Worm (Caenorhabditis elegans) whole organism, early embryonic: Measurements from ENCODE around the gene C07C7.3.

Source experiments
- B0310.2 ChIP-seq: sonication (generic microtip); optimal IDR thresholded peaks from 2 replicates; lab custom pipeline; 2016; ENCODE audit warnings: mild to moderate bottlenecking, missing genetic modification characterization, missing compliant biosample characterization
- F13C5.2 ChIP-seq: sonication (generic microtip); optimal IDR thresholded peaks from 2 replicates; lab custom pipeline; 2017; ENCODE audit warnings: mild to moderate bottlenecking, missing genetic modification characterization, inconsistent platforms, missing compliant biosample characterization
- aly-1 ChIP-seq: sonication (generic microtip); optimal IDR thresholded peaks from 2 replicates; lab custom pipeline; 2016; ENCODE audit warnings: missing genetic modification characterization, missing compliant biosample characterization
- ama-1 ChIP-seq: fragments of 150-350 bp; optimal IDR thresholded peaks from 2 replicates; lab custom pipeline; 2014
- ceh-13 ChIP-seq: fragments of 200-800 bp; sonication (Bioruptor generic); optimal IDR thresholded peaks from 2 replicates; lab custom pipeline; 2018; ENCODE audit warnings: mild to moderate bottlenecking, missing genetic modification characterization, missing compliant biosample characterization
- ceh-36 ChIP-seq: sonication (generic microtip); optimal IDR thresholded peaks from 2 replicates; lab custom pipeline; 2016; ENCODE audit warnings: missing genetic modification characterization, inconsistent platforms, missing compliant biosample characterization
- ets-7 ChIP-seq: sonication (generic microtip); optimal IDR thresholded peaks from 2 replicates; lab custom pipeline; 2016; ENCODE audit warnings: missing genotype, missing genetic modification characterization, missing compliant biosample characterization
- flt-1 ChIP-seq: fragments of 200-800 bp; sonication (Bioruptor generic); IDR thresholded peaks from 2 replicates; pipeline ENCODE4 v1.3.6; 2022; ENCODE audit warnings: missing genetic modification characterization, missing compliant biosample characterization
- hmbx-1 ChIP-seq: sonication (generic microtip); optimal IDR thresholded peaks from 2 replicates; lab custom pipeline; 2016; ENCODE audit warnings: mild to moderate bottlenecking, missing genetic modification characterization, missing compliant biosample characterization
- hmg-4 ChIP-seq: fragments of 200-800 bp; sonication (Bioruptor generic); optimal IDR thresholded peaks from 2 replicates; lab custom pipeline; 2018; ENCODE audit warnings: mild to moderate bottlenecking, missing genetic modification characterization, missing compliant biosample characterization
- hnd-1 ChIP-seq: sonication (generic microtip); optimal IDR thresholded peaks from 2 replicates; lab custom pipeline; 2016; ENCODE audit warnings: missing genetic modification characterization, missing compliant biosample characterization
- pes-1 ChIP-seq: fragments of 200-800 bp; sonication (Bioruptor generic); IDR thresholded peaks from 2 replicates; pipeline ENCODE4 v1.3.6; 2022; ENCODE audit warnings: missing genetic modification reagents, missing genetic modification characterization, missing compliant biosample characterization
- scrt-1 ChIP-seq: fragments of 200-800 bp; sonication (Bioruptor generic); IDR thresholded peaks from 2 replicates; pipeline ENCODE4 v1.3.6; 2022; ENCODE audit warnings: missing genetic modification characterization, missing compliant biosample characterization
- sea-1 ChIP-seq: fragments of 200-800 bp; sonication (Bioruptor generic); conservative IDR thresholded peaks from 2 replicates; pipeline ENCODE4 v1.3.6; 2022; ENCODE audit warnings: missing genetic modification characterization, missing compliant biosample characterization
- tbx-11 ChIP-seq: fragments of 200-800 bp; sonication (Bioruptor generic); IDR thresholded peaks from 2 replicates; pipeline ENCODE4 v1.3.6; 2022; ENCODE audit warnings: missing genetic modification characterization, missing compliant biosample characterization
- tbx-37 ChIP-seq: fragments of 200-800 bp; sonication (Bioruptor generic); conservative IDR thresholded peaks from 2 replicates; pipeline ENCODE4 v1.3.6; 2022; ENCODE audit warnings: missing genetic modification reagents, missing genetic modification characterization, missing compliant biosample characterization
- tra-4 ChIP-seq: sonication (generic microtip); optimal IDR thresholded peaks from 2 replicates; lab custom pipeline; 2017; ENCODE audit warnings: missing genetic modification characterization, missing compliant biosample characterization

The C07C7.3 gene

DNA sequence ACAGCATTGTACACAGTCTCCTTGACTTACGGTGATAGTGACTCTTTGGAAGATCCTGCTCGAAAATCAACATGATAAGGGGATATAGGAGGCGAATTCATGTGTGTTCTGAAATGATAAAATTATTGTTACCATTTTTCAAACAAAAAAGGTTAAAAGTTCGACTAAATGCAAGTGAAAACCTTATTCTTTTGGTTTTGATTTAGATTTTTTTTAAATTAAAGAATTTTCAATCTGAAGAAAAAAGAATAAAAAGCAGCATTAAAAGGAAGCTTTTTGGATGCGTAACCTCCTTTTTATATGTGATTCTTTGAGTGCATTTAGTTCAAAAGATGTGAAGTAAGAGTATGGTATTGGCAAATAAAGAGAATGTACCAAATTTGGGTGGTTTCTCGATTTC is 30.5 kb upstream of the C07C7.3 start, which contains the start of gene delm-1:
Gene delm-1 (minus strand): TSS at position 101 of the 400 bp plus-strand sequence.
- TF ChIP-seq ceh-13 (GFP tag; lab: Kevin White, UChicago) (no peak), F13C5.2 (no peak), ceh-36 (no peak), hmbx-1 (tag; lab: Kevin White, UChicago) (no peak), flt-1 (GFP tag; lab: Robert Waterston, UW) (no peak), hmg-4 (GFP tag; lab: Kevin White, UChicago) (no peak), sea-1 (GFP tag; lab: Robert Waterston, UW) (no peak)

- no peak for TF ChIP-seq scrt-1 (GFP tag; lab: Robert Waterston, UW)
- no peak for TF ChIP-seq F13C5.2
- no peak for TF ChIP-seq sea-1 (GFP tag; lab: Robert Waterston, UW)
- no peak for TF ChIP-seq ceh-36
- TF ChIP-seq ceh-13 (GFP tag; lab: Kevin White, UChicago) = no peak
- no peak for TF ChIP-seq hnd-1 (tag; lab: Kevin White, UChicago)
- no peak for TF ChIP-seq flt-1 (GFP tag; lab: Robert Waterston, UW)
- TF ChIP-seq tbx-11 (GFP tag; lab: Robert Waterston, UW) = no peak
- no peak for TF ChIP-seq tra-4 (tag; lab: Kevin White, UChicago)
- no peak for TF ChIP-seq ets-7 (tag; lab: Kevin White, UChicago)
- TF ChIP-seq pes-1 = no peak
- no peak for TF ChIP-seq ama-1
- TF ChIP-seq aly-1 (tag; lab: Kevin White, UChicago) = no peak
- no peak for TF ChIP-seq B0310.2
- no peak for TF ChIP-seq tbx-37 (GFP tag; lab: Robert Waterston, UW)
- no peak for TF ChIP-seq hmbx-1 (tag; lab: Kevin White, UChicago)
- no peak for TF ChIP-seq hmg-4 (GFP tag; lab: Kevin White, UChicago)
Observed at ce11 chrIV:9140172-9140805, 25.6 kb upstream of the C07C7.3 start.

DNA sequence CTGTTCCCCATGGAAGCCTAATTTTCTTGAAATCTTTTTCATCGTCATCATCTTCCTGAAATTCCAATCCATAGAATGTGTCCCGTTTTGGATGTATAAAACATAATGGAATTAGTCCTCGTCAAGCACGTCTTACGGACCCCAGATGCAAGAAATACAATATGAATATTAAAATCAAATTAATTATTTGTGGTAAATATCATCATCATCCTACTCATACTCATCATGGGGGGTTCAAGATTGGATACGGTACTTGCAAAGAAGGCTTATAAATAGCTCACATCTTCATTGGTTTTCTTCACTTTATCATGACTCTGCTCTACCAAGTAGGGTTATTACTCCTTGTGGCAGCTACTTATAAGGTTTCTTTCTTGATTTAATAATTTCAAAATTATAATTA is 21.4 kb upstream of the C07C7.3 start, which contains the start of gene flp-1:
Gene flp-1 (plus strand): TSS at position 301 of the 400 bp plus-strand sequence.
- TF ChIP-seq ceh-13 (GFP tag; lab: Kevin White, UChicago) = no peak

- no peak for TF ChIP-seq hmbx-1 (tag; lab: Kevin White, UChicago)
- no peak for TF ChIP-seq B0310.2
- TF ChIP-seq sea-1 (GFP tag; lab: Robert Waterston, UW) = no peak
- no peak for TF ChIP-seq flt-1 (GFP tag; lab: Robert Waterston, UW)
- TF ChIP-seq tbx-37 (GFP tag; lab: Robert Waterston, UW) = no peak
- TF ChIP-seq ama-1 = no peak
- no peak for TF ChIP-seq scrt-1 (GFP tag; lab: Robert Waterston, UW)
- no peak for TF ChIP-seq hmg-4 (GFP tag; lab: Kevin White, UChicago)
- TF ChIP-seq aly-1 (tag; lab: Kevin White, UChicago) = no peak
- TF ChIP-seq ceh-36 = no peak
- no peak for TF ChIP-seq tra-4 (tag; lab: Kevin White, UChicago)
- TF ChIP-seq hnd-1 (tag; lab: Kevin White, UChicago) = no peak
- no peak for TF ChIP-seq ceh-13 (GFP tag; lab: Kevin White, UChicago)
- no peak for TF ChIP-seq pes-1
Observed at ce11 chrIV:9146111-9146510, 19.7 kb upstream of the C07C7.3 start, which contains the start of gene daf-10. Gene daf-10, minus strand, starts transcription at chrIV:9146211.

ce11 chrIV:9146819-9147518 is 18.9 kb upstream of the C07C7.3 start, which contains the start of the genes rpb-12 and aly-2:
Gene rpb-12, minus strand, starts transcription at chrIV:9146869.
Gene aly-2, plus strand, starts transcription at chrIV:9147468.
- no peak for TF ChIP-seq F13C5.2
- no peak for TF ChIP-seq ceh-13 (GFP tag; lab: Kevin White, UChicago)

DNA sequence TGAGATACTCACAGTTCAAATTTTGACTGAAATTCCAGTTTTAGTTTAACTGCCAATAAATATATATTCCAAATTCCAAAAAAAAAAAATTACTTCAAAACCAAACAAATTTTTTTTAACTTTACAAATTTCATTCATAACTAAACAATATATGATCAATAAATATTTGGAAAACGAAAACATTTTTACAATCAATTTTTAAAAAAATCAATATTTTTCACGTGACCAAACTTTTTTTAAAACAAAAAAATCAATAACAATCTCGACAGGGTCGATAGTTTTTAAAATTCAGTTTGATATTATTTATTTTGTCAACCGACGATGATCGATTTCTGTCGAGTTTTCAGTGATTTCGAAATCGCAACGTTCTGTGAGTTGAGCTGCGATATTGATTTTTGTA is 15.7 kb upstream of the C07C7.3 start, which contains the start of gene F23B2.7:
Gene F23B2.7 (plus strand): TSS at position 301 of the 400 bp plus-strand sequence.
- TF ChIP-seq aly-1 (tag; lab: Kevin White, UChicago) (no peak), tra-4 (tag; lab: Kevin White, UChicago) (no peak), ceh-13 (GFP tag; lab: Kevin White, UChicago) (no peak), scrt-1 (GFP tag; lab: Robert Waterston, UW) (no peak), flt-1 (GFP tag; lab: Robert Waterston, UW) (no peak), sea-1 (GFP tag; lab: Robert Waterston, UW) (no peak), ama-1 (no peak), ceh-36 (no peak), B0310.2 (no peak), hnd-1 (tag; lab: Kevin White, UChicago) (no peak), tbx-37 (GFP tag; lab: Robert Waterston, UW) (no peak), pes-1 (no peak), tbx-11 (GFP tag; lab: Robert Waterston, UW) (no peak), hmbx-1 (tag; lab: Kevin White, UChicago) (no peak), ets-7 (tag; lab: Kevin White, UChicago) (no peak)

DNA sequence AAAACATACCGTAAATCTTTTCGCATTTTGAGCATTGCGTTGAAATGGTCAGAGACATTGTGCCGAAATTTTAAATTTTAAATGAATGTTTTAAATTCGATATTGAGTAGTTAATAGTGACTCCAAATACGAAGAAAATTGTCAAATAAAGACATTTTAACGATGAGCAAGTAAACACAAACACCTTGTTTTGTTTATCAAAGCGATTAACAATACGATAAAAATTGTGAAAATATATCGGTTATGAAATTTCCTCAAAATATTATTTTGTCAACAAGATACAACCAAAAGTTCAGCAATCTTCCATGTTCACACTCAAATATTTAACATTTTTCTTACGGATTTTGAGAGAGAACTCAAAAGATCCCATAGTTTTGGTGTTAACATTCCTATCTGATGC is 11.6 kb upstream of the C07C7.3 start, which contains the start of gene F23B2.10:
Gene F23B2.10 (minus strand): TSS at position 101 of the 400 bp plus-strand sequence.
- no peak for TF ChIP-seq B0310.2
- no peak for TF ChIP-seq tbx-37 (GFP tag; lab: Robert Waterston, UW)
- TF ChIP-seq pes-1 = no peak
- no peak for TF ChIP-seq tbx-11 (GFP tag; lab: Robert Waterston, UW)
- no peak for TF ChIP-seq ceh-13 (GFP tag; lab: Kevin White, UChicago)
- TF ChIP-seq ets-7 (tag; lab: Kevin White, UChicago) = no peak
- TF ChIP-seq F13C5.2 = no peak
- no peak for TF ChIP-seq hnd-1 (tag; lab: Kevin White, UChicago)
- no peak for TF ChIP-seq ceh-36
- TF ChIP-seq scrt-1 (GFP tag; lab: Robert Waterston, UW) = no peak
- TF ChIP-seq sea-1 (GFP tag; lab: Robert Waterston, UW) = no peak
- TF ChIP-seq aly-1 (tag; lab: Kevin White, UChicago) = no peak
- TF ChIP-seq flt-1 (GFP tag; lab: Robert Waterston, UW) = no peak
